Fruit fly (Drosophila melanogaster) whole organism, prepupa: ENCODE results near the gene CG32572.
A peak's percentile ranks its signal among the peaks of the same experiment; 100 is the strongest.

Experiments used
- CG11294 ChIP-seq: fragments of 200-800 bp; sonication (Bioruptor generic); IDR thresholded peaks from 2 replicates; pipeline ENCODE4 v1.3.6; 2022; ENCODE audit warnings: missing biosample characterization, missing genetic modification characterization
- CG11762 ChIP-seq: fragments of 200-800 bp; sonication (Bioruptor generic); optimal IDR thresholded peaks from 3 replicates; lab custom pipeline; 2016; ENCODE audit warnings: missing biosample characterization, missing genetic modification characterization; ENCODE audit not compliant: insufficient read depth
- CG15336 ChIP-seq: fragments of 200-800 bp; sonication (Bioruptor generic); IDR thresholded peaks from 2 replicates; pipeline ENCODE4 v1.3.6; 2022; ENCODE audit warnings: missing biosample characterization, missing genetic modification characterization
- CG16779 ChIP-seq: fragments of 200-800 bp; sonication (Bioruptor generic); optimal IDR thresholded peaks from 3 replicates; lab custom pipeline; 2017; ENCODE audit warnings: missing biosample characterization, mild to moderate bottlenecking, missing genetic modification characterization
- CG3032 ChIP-seq: fragments of 200-800 bp; optimal IDR thresholded peaks from 2 replicates; lab custom pipeline; 2019; ENCODE audit warnings: missing biosample characterization, mild to moderate bottlenecking, missing genetic modification characterization, moderate library complexity
- CG31627 ChIP-seq: fragments of 200-800 bp; sonication (Bioruptor generic); optimal IDR thresholded peaks from 3 replicates; lab custom pipeline; 2016; ENCODE audit warnings: missing biosample characterization, missing genetic modification characterization
- CG32006 ChIP-seq: fragments of 200-800 bp; sonication (Bioruptor generic); optimal IDR thresholded peaks from 3 replicates; lab custom pipeline; 2017; ENCODE audit warnings: missing biosample characterization, mild to moderate bottlenecking, missing genetic modification characterization
- CG4318 ChIP-seq: fragments of 200-800 bp; sonication (Bioruptor generic); optimal IDR thresholded peaks from 3 replicates; lab custom pipeline; 2017; ENCODE audit warnings: missing biosample characterization, mild to moderate bottlenecking, missing genetic modification characterization
- CG6854 ChIP-seq: fragments of 200-800 bp; sonication (Bioruptor generic); optimal IDR thresholded peaks from 2 replicates; lab custom pipeline; 2017; ENCODE audit warnings: missing biosample characterization, mild to moderate bottlenecking, missing genetic modification characterization
- CG7368 ChIP-seq: fragments of 200-800 bp; sonication (Bioruptor generic); optimal IDR thresholded peaks from 3 replicates; lab custom pipeline; 2016; ENCODE audit warnings: missing biosample characterization, missing genetic modification characterization
- Eip75B ChIP-seq: fragments of 200-800 bp; sonication (Bioruptor generic); optimal IDR thresholded peaks from 3 replicates; lab custom pipeline; 2016; ENCODE audit warnings: missing biosample characterization, missing genetic modification characterization
- Eip78C ChIP-seq: fragments of 200-800 bp; sonication (Bioruptor generic); peaks from one replicate; lab custom pipeline; 2016; ENCODE audit warnings: missing biosample characterization, missing genetic modification characterization
- Hr38 ChIP-seq: sonication (Bioruptor generic); optimal IDR thresholded peaks from 2 replicates; lab custom pipeline; 2016; ENCODE audit warnings: missing biosample characterization, missing genetic modification characterization
- Hr4 ChIP-seq: fragments of 200-800 bp; sonication (Bioruptor generic); optimal IDR thresholded peaks from 3 replicates; lab custom pipeline; 2016; ENCODE audit warnings: missing biosample characterization, missing genetic modification characterization
- OdsH ChIP-seq: fragments of 200-800 bp; sonication (Bioruptor generic); optimal IDR thresholded peaks from 3 replicates; lab custom pipeline; 2016; ENCODE audit warnings: missing biosample characterization, missing genetic modification characterization
- Smox ChIP-seq: fragments of 200-800 bp; sonication (Bioruptor generic); optimal IDR thresholded peaks from 3 replicates; lab custom pipeline; 2016; ENCODE audit warnings: missing biosample characterization, missing genetic modification characterization
- dsx ChIP-seq: fragments of 200-800 bp; optimal IDR thresholded peaks from 3 replicates; lab custom pipeline; 2019; ENCODE audit warnings: missing biosample characterization, mild to moderate bottlenecking, missing genetic modification characterization, moderate library complexity; ENCODE audit not compliant: poor library complexity, severe bottlenecking
- eg ChIP-seq: fragments of 200-800 bp; sonication (Bioruptor generic); IDR thresholded peaks from 3 replicates; pipeline ENCODE4 v1.3.6; 2022; ENCODE audit warnings: missing biosample characterization, missing genetic modification characterization
- fd59A ChIP-seq: fragments of 200-800 bp; sonication (Bioruptor generic); optimal IDR thresholded peaks from 2 replicates; lab custom pipeline; 2017; ENCODE audit warnings: missing biosample characterization, mild to moderate bottlenecking, missing genetic modification characterization, missing genetic modification reagents
- fd85E ChIP-seq: fragments of 200-800 bp; sonication (Bioruptor generic); optimal IDR thresholded peaks from 3 replicates; lab custom pipeline; 2016; ENCODE audit warnings: missing biosample characterization, missing genetic modification characterization
- fkh ChIP-seq: fragments of 200-800 bp; sonication (Bioruptor generic); optimal IDR thresholded peaks from 3 replicates; lab custom pipeline; 2017; ENCODE audit warnings: missing biosample characterization, mild to moderate bottlenecking, missing genetic modification characterization, moderate library complexity
- net ChIP-seq: fragments of 200-800 bp; sonication (Bioruptor generic); optimal IDR thresholded peaks from 3 replicates; lab custom pipeline; 2016; ENCODE audit warnings: missing biosample characterization, missing genetic modification characterization
- svp ChIP-seq: fragments of 200-800 bp; sonication (Bioruptor generic); peaks from one replicate; lab custom pipeline; 2016; ENCODE audit warnings: missing biosample characterization, missing genetic modification characterization
- vri ChIP-seq: fragments of 200-800 bp; sonication (Bioruptor generic); optimal IDR thresholded peaks from 3 replicates; lab custom pipeline; 2016; ENCODE audit warnings: missing biosample characterization, mild to moderate bottlenecking, missing genetic modification characterization

CG32572 gene

DNA sequence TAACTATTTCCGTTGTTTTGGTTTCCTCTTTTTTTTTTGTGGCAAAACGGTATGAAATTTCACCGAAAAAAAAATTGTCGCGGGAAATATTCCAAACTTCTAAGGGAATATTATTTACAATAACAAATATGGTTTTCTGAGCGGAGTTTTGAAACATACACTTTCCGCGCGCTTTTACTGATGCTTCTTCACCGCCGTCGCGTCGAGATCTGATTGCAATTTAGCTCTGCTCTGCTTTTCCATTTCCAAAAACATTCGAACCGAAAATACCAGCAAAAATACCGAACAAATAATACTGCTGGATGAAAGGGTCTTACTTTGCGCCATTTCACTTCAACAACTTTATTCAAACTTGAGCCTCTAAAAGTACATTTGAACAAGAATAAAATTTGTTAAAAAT, 26.0 kb upstream of the CG32572 start, which contains the start of gene Septin4:
Septin4 (minus strand) TSS at position 215 of the 400 bp plus-strand sequence.
- no peak for TF ChIP-seq net
- TF ChIP-seq Eip78C (GFP tag; lab: Kevin White, UChicago), result peak; percentile 82

DNA sequence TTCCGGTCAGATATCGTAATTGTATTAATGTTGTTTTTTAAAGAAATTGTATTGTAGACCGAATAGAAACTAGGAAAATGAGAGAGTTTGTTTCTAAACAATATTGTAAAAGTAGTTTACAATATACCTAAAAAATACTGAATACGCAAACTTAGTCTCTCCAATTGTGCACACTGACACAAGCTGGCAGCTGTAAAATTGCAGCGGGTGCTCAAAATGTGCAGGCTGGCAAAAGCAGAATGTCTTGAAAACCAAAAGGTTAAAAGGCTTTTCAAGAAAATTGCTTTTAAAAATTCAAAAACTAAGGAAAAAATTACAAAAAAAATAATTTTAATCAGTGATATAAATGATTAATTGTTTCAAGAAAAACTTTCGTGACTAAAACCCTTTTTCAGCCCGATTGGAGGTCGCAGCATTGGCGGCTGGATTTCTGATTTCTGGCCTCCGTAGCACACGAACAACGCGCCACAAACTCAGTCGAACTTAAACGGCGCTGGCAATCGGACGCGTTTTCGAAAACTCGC, 25.3 kb upstream of the CG32572 start, which contains the start of gene CG4678:
CG4678 (plus strand) TSS at position 474 of the 524 bp plus-strand sequence.
- TF ChIP-seq CG6854 (GFP tag; lab: Kevin White, UChicago) (no peak), svp (GFP tag; lab: Kevin White, UChicago) (peak; percentile 72)

DNA sequence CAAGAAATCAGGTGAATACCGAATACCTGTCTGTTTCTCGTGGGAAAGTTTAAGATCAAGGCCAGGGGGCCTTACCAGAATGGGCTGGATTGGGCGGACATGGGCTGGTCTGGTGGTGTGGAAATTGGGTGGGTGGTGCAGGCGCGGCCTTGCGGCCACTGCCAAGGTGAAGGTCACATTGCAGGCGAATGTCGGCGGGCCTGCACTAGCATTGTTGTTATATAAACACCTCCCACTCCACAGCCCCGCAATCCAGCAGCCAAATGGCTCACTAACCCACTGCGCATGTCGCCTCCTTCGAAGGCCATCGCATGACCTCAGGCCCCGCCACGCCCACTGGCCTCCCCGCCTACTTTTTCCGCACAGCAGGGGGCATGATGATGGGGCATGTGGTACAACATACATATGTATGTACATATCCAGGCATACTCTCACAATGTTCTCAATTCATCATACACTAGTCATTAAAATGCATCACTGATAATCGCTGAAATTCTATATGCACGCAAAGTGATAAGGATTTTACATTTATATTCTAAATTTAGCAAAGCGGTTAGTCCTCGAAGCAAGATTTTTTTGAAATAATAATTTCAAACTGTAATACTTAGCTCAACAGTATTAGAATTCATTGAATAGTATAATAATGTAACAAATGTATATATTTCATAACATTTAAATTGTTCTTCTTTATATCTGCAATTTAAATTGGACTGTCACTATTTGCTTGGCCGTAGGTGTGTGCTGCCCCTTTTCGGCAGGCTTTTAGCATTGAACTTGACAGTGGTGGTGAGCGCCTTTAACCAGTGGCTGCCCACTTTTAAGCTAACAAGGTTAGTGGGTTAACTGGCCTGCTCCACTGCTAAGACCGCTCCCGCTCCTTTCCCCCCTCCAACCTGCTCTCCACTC, 24.1 kb upstream of the CG32572 start:
- peak; percentile 69 for TF ChIP-seq CG32006 (GFP tag; lab: Kevin White, UChicago)
- peak; percentile 66 for TF ChIP-seq Eip78C (GFP tag; lab: Kevin White, UChicago)
- peak; percentile 5 for TF ChIP-seq Eip75B (GFP tag; lab: Kevin White, UChicago)
- TF ChIP-seq Smox, result no peak
- TF ChIP-seq OdsH (GFP tag; lab: Kevin White, UChicago), result peak; percentile 4
- TF ChIP-seq Hr4 (GFP tag; lab: Kevin White, UChicago), result peak; percentile 13
- no peak for TF ChIP-seq CG31627 (GFP tag; lab: Kevin White, UChicago)
- no peak for TF ChIP-seq CG16779 (tag; lab: Kevin White, UChicago)
- peak; percentile 18; the same call in 1 of the 2 replicates for TF ChIP-seq CG15336 (GFP tag; lab: Robert Waterston, UW)
- TF ChIP-seq fd85E (GFP tag; lab: Kevin White, UChicago), result no peak
- peak; percentile 8 for TF ChIP-seq CG4318 (GFP tag; lab: Kevin White, UChicago)
- TF ChIP-seq svp (GFP tag; lab: Kevin White, UChicago), result peak; percentile 33
- no peak for TF ChIP-seq CG3032 (tag; lab: Kevin White, UChicago)

DNA sequence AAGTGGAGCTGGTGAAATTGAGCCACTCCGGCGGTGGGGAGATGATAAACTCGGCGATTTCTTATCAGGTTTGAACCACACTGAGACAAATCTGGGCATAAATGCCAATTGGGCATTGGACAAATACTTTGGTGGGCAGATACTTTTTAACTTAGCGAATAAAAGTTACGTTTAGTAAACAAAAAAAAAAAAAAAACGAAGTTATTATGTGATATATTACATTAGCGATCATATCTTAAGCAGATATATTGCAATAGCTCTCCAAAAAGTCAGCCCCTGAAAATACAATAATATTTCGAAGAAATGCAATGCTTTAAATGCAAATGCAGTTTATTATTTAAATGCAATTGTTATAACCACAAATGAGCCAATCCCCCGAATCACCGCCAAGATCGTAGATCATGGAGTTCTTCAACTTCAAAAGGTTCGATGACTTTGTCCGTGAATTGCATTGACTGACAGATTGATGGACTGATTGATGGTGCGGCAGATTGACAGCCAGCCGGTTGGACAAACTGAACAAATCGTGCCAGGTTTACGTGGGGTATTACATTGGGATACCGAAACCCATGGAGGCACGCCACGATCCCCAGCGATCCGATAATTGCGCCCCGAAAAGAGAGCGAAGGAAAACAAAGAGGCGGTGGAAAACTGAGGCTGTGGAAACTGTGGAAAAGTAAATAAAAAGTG, 23.0 kb upstream of the CG32572 start:
- TF ChIP-seq CG32006 (GFP tag; lab: Kevin White, UChicago) (peak; percentile 50), CG7368 (no peak), CG11294 (GFP tag; lab: Robert Waterston, UW) (no peak), CG15336 (GFP tag; lab: Robert Waterston, UW) (0 out of 2 replicates have a peak, but pooled peaks have one; percentile 19), Hr4 (GFP tag; lab: Kevin White, UChicago) (peak; percentile 36), fkh (GFP tag; lab: Kevin White, UChicago) (no peak), Eip78C (GFP tag; lab: Kevin White, UChicago) (peak; percentile 52), CG4318 (GFP tag; lab: Kevin White, UChicago) (peak; percentile 11), svp (GFP tag; lab: Kevin White, UChicago) (peak; percentile 46)

DNA sequence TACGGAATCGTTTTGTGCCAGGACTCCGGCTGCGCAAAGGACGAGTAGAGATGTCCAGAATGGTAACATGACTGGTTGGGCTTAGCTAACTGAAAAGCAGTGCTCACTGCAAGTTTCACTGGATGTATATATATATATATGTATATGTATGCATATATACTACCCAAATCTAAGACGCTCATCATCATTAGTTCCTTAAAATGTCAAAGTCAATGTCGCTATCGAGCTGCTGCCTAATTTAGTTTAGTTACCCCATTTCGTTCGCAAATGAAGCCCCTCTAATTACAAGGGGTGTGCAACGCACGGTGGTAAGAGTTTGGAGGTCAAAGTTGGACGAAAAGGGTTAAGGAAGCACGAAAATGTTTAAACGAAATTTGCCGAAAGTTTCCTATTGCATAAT, 20.9 kb upstream of the CG32572 start, which contains the start of gene CG9676:
CG9676 (minus strand) TSS at position 101 of the 400 bp plus-strand sequence.
- TF ChIP-seq vri (GFP tag; lab: Kevin White, UChicago), result no peak
- TF ChIP-seq fd85E (GFP tag; lab: Kevin White, UChicago), result no peak
- TF ChIP-seq fd59A (GFP tag; lab: Kevin White, UChicago), result no peak
- TF ChIP-seq, all 60 proteins: peak for 0

DNA sequence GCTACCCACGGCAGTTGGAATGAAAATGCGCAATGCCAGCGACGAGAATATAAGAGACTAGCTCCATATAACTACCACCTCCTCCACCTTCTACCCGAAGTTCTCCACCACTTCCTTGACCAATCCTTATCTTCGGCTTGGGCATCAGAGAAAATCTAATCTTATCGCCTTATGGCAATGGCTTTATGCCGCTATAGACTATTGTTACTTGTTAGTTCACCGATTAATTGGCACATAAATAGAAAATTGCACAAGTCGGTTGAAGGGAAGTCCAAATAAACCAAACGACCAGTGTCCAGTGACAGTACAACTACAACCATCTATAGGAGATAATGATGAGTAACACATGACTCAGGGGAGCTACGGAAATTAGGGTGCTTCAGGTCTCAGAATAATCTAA, 19.0 kb upstream of the CG32572 start, which contains the start of gene sphe:
sphe (minus strand) TSS at position 32 of the 400 bp plus-strand sequence.
- no peak for TF ChIP-seq CG31627 (GFP tag; lab: Kevin White, UChicago)
- peak; percentile 84 for TF ChIP-seq vri (GFP tag; lab: Kevin White, UChicago)

DNA sequence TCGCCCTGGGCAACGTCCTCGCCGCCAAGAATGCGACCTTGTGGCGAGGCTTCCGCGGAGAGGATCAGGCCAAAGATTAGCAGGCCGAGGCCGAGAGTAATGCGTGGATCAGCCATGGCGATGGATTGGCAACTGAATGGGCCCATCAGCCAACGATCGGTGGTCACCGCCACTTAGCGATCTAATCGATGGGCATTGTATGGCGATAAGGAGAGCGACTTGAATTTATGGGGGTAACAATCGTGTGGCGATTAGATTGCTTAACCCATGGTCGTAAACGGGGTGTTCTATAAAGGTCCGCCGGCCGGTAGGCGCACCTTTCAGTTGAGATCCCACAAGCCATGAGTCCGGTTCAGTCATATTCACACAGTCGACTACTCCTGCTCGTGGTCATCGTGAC, 17.2 kb upstream of the CG32572 start, which contains the start of the genes CG9673 and CG4653:
CG9673 (minus strand) TSS at position 138 of the 400 bp plus-strand sequence.
CG4653 (plus strand) TSS at position 335 of the 400 bp plus-strand sequence.
- TF ChIP-seq CG11762 (GFP tag; lab: Kevin White, UChicago) (no peak), vri (GFP tag; lab: Kevin White, UChicago) (peak; percentile 38), Eip78C (GFP tag; lab: Kevin White, UChicago) (no peak), fkh (GFP tag; lab: Kevin White, UChicago) (no peak), dsx (GFP tag; lab: Kevin White, UChicago) (no peak), eg (GFP tag; lab: Robert Waterston, UW) (no peak), Hr38 (GFP tag; lab: Kevin White, UChicago) (no peak), OdsH (GFP tag; lab: Kevin White, UChicago) (no peak)
